Fruit fly (Drosophila melanogaster): ENCODE data around the gene CG33298.

dm6 chr2L:9447816-9448215, 47.5 kb upstream of the CG33298 start:
- TF ChIP-seq CG8478 (optimal IDR thresholded peaks at IDR 0.05) = no peak
- no peak for TF ChIP-seq CTCF (optimal IDR thresholded peaks at IDR 0.05)
